Worm (Caenorhabditis elegans) whole organism, early embryonic: ENCODE measurements around the gene C53A5.16.

ENCODE experiments used
- aly-1 ChIP-seq: sonication (generic microtip); optimal IDR thresholded peaks from 2 replicates; lab custom pipeline; 2016; ENCODE audit warnings: missing genetic modification characterization, missing compliant biosample characterization
- ama-1 ChIP-seq: fragments of 150-350 bp; optimal IDR thresholded peaks from 2 replicates; lab custom pipeline; 2014
- ceh-13 ChIP-seq: fragments of 200-800 bp; sonication (Bioruptor generic); optimal IDR thresholded peaks from 2 replicates; lab custom pipeline; 2018; ENCODE audit warnings: mild to moderate bottlenecking, missing genetic modification characterization, missing compliant biosample characterization
- flt-1 ChIP-seq: fragments of 200-800 bp; sonication (Bioruptor generic); IDR thresholded peaks from 2 replicates; pipeline ENCODE4 v1.3.6; 2022; ENCODE audit warnings: missing genetic modification characterization, missing compliant biosample characterization
- scrt-1 ChIP-seq: fragments of 200-800 bp; sonication (Bioruptor generic); IDR thresholded peaks from 2 replicates; pipeline ENCODE4 v1.3.6; 2022; ENCODE audit warnings: missing genetic modification characterization, missing compliant biosample characterization
- tbx-11 ChIP-seq: fragments of 200-800 bp; sonication (Bioruptor generic); IDR thresholded peaks from 2 replicates; pipeline ENCODE4 v1.3.6; 2022; ENCODE audit warnings: missing genetic modification characterization, missing compliant biosample characterization

DNA sequence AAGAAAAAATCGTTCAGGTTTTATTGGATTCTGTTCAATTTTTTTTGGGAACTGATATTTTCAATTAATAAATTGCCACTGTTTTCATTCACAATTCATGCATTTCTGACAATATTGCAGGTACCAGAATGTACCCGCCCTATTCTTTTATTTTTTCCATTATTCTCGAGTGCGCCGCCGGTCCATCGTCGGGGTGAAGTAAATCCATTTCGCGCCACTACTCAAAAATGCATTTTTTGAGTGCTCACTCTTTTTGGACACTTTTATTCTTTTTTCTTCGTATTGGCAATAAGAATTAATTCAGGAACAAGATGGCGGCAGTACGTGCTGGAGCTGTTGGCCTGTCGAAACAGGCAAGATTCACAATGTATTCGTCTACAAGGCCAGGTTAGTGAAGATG, 8.4 kb upstream of the C53A5.16 start, which contains the start of gene kcnl-4:
- TF ChIP-seq scrt-1 (GFP tag; lab: Robert Waterston, UW) (no peak), flt-1 (GFP tag; lab: Robert Waterston, UW) (no peak), ama-1 (no peak), aly-1 (tag; lab: Kevin White, UChicago) (no peak), ceh-13 (GFP tag; lab: Kevin White, UChicago) (no peak), tbx-11 (no peak)
